Worm (Caenorhabditis elegans): ENCODE data around the gene C55A6.12.
"Not testable (repeated sequence)": the region's sequence is repeated elsewhere in the genome, so short reads cannot be mapped to it uniquely, and the experiment has no call there.

The C55A6.12 gene

DNA sequence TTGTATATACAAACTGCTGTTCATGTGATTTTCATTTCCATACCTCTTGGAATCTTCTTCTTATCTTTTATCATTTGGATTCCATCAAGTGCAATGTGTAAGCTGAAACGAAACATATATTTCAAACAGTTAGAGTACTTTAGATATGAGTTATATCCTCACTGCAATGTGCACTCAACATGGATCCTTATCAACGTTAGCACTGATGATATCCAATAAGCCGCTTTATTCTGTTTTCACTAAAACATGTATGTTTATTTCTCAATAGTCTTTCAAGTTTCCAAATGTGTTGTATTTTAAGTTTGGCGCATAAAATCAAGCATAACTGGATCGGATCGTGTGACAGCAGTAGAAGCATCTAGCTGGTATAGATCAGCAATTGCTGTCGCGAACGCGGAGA, 16.3 kb downstream of the C55A6.12 start, which contains the start of gene T11F9.10:
T11F9.10 (plus strand) TSS at position 301 of the 400 bp plus-strand sequence.
- TF ChIP-seq snpc-4 (tag; optimal IDR thresholded peaks at IDR 0.05): no peak
- no peak for TF ChIP-seq pha-4 (tag; optimal IDR thresholded peaks at IDR 0.05)
- no peak for TF ChIP-seq lsy-2 (tag; optimal IDR thresholded peaks at IDR 0.05)
- TF ChIP-seq flh-1 (GFP tag; optimal IDR thresholded peaks at IDR 0.05): no peak
- no peak for TF ChIP-seq mab-5 (tag; optimal IDR thresholded peaks at IDR 0.05)
- no peak for TF ChIP-seq ham-2 (GFP tag; optimal IDR thresholded peaks at IDR 0.05)
- no peak for TF ChIP-seq mls-2 (tag; optimal IDR thresholded peaks at IDR 0.05)
- no peak for TF ChIP-seq unc-39 (tag; optimal IDR thresholded peaks at IDR 0.05)

DNA sequence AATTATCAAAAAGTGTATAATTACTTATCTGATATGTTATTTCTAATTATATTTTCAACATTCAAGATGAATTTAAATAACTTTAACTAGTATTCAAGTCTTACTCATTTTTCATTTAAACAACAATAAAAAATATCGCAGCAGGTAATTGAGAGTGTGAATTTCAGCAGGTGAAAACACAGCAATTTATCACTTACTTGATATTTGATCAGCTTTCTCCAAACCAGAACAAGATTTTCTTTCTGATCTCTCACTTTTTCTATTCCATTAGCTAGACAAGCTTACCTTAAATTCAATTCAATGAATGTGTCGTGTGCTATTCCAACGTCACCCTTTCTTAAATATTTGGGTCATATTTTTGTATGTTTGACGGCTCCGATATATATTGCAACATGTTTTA, 17.4 kb downstream of the C55A6.12 start, which contains the start of gene srh-1:
srh-1 (plus strand) TSS at position 301 of the 400 bp plus-strand sequence.
- TF ChIP-seq blmp-1 (tag; optimal IDR thresholded peaks at IDR 0.05): no peak
- no peak for TF ChIP-seq zip-8 (tag; optimal IDR thresholded peaks at IDR 0.05)
- TF ChIP-seq nhr-28 (tag; optimal IDR thresholded peaks at IDR 0.05): no peak
- TF ChIP-seq bed-3 (GFP tag; optimal IDR thresholded peaks at IDR 0.05): no peak
- TF ChIP-seq ces-1 (GFP tag; optimal IDR thresholded peaks at IDR 0.05): no peak
- no peak for TF ChIP-seq lin-32 (GFP tag; optimal IDR thresholded peaks at IDR 0.05)
- no peak for TF ChIP-seq ceh-43 (GFP tag; optimal IDR thresholded peaks at IDR 0.05)
- TF ChIP-seq sem-2 (GFP tag; optimal IDR thresholded peaks at IDR 0.05): no peak
- no peak for TF ChIP-seq drap-1 (GFP tag; optimal IDR thresholded peaks at IDR 0.05)
- TF ChIP-seq ham-2 (GFP tag; optimal IDR thresholded peaks at IDR 0.05): no peak
- no peak for TF ChIP-seq lin-13 (tag; optimal IDR thresholded peaks at IDR 0.05)
- no peak for TF ChIP-seq sptf-1 (tag; optimal IDR thresholded peaks at IDR 0.05)
- no peak for TF ChIP-seq snpc-4 (tag; optimal IDR thresholded peaks at IDR 0.05)
- TF ChIP-seq mep-1 (tag; optimal IDR thresholded peaks at IDR 0.05): no peak
- TF ChIP-seq nhr-76 (tag; optimal IDR thresholded peaks at IDR 0.05): no peak
- no peak for TF ChIP-seq flh-1 (GFP tag; optimal IDR thresholded peaks at IDR 0.05)
- no peak for TF ChIP-seq nhr-12 (tag; optimal IDR thresholded peaks at IDR 0.05)
- no peak for TF ChIP-seq lsy-2 (tag; optimal IDR thresholded peaks at IDR 0.05)
- no peak for TF ChIP-seq hlh-1 (tag; optimal IDR thresholded peaks at IDR 0.05)
- no peak for TF ChIP-seq elt-3 (tag; optimal IDR thresholded peaks at IDR 0.05)

DNA sequence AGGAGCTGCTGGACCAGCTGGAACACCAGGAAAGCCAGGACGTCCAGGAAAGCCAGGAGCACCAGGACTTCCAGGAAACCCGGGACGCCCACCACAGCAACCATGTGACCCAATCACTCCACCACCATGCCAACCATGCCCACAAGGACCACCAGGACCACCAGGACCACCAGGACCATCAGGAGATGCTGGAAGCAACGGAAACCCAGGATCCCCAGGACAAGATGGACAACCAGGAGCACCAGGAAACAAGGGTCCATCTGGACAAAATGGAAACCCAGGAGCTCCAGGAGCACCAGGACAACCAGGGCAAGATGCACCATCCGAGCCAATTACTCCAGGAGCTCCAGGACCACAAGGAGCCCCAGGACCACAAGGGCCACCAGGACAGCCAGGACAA, 18.5 kb downstream of the C55A6.12 start:
- TF ChIP-seq ztf-11 (tag; optimal IDR thresholded peaks at IDR 0.05) (no peak), blmp-1 (tag; optimal IDR thresholded peaks at IDR 0.05) (no peak), tbx-8 (GFP tag; optimal IDR thresholded peaks at IDR 0.05) (no peak), ces-1 (GFP tag; optimal IDR thresholded peaks at IDR 0.05) (no peak), nhr-12 (tag; optimal IDR thresholded peaks at IDR 0.05) (no peak), ham-2 (GFP tag; optimal IDR thresholded peaks at IDR 0.05) (no peak), mab-5 (tag; optimal IDR thresholded peaks at IDR 0.05) (no peak), lsy-2 (tag; optimal IDR thresholded peaks at IDR 0.05) (no peak), elt-1 (tag; optimal IDR thresholded peaks at IDR 0.05; ENCODE audit: borderline replicate concordance, insufficient read depth) (no peak), cnd-1 (tag; optimal IDR thresholded peaks at IDR 0.05) (no peak), hlh-1 (tag; optimal IDR thresholded peaks at IDR 0.05) (no peak), mls-2 (tag; optimal IDR thresholded peaks at IDR 0.05) (no peak), snpc-4 (tag; optimal IDR thresholded peaks at IDR 0.05) (no peak), nhr-76 (tag; optimal IDR thresholded peaks at IDR 0.05) (no peak), ceh-43 (GFP tag; optimal IDR thresholded peaks at IDR 0.05) (no peak), drap-1 (GFP tag; optimal IDR thresholded peaks at IDR 0.05) (no peak), elt-3 (tag; optimal IDR thresholded peaks at IDR 0.05) (no peak)

DNA sequence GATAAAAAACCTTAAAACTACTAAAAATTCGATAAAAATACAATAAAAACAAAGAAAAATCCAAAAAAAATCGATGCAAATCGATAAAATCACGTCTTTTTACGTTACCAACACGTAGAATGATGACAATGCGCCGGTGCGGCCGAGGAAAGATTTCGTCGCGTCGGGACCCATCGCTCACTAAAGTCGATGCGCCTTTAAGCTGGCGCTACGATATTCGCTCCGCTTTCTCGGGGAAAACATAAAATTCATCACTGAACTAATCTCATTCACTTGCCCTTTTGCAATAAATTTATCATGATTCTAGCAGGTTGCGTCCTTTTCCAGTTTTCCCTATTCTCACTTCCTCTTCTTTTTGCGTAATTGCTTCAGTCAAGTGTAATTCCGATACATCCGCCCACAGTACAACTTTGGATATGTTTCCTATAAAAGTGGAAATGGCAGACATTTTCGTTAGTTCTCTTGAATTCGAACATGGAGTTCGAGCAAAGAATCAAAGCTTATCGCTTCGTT, 19.3 kb downstream of the C55A6.12 start, which contains the start of gene col-157:
col-157 (plus strand) TSS at position 463 of the 513 bp plus-strand sequence.
- TF ChIP-seq unc-62 (GFP tag; optimal IDR thresholded peaks at IDR 0.05); sem-2 (GFP tag; optimal IDR thresholded peaks at IDR 0.05); unc-120 (tag; optimal IDR thresholded peaks at IDR 0.05; ENCODE audit: poor library complexity, severe bottlenecking): not testable (repeated sequence)

DNA sequence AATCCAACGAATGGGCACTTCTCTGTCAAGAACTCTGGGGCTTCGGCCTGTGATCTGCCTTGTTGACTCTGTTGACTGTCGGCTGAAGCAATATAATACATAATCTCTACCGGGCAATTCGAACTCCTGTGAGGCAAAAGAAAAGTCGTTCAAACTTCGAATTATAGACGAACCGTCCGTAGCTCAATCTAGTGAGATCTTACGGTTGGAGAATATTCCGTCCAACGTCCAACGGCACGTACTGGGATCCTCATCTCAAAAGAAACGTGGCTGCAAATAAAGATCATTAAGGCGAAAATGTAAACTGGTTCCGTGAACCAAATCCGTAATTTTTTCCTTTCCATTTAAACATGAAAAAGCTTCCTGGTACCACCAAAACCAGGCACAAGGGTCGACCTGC, 22.2 kb downstream of the C55A6.12 start, which contains the start of gene T11F9.14:
T11F9.14 (minus strand) TSS at position 101 of the 400 bp plus-strand sequence.
- not testable (repeated sequence) for TF ChIP-seq ceh-43 (GFP tag; optimal IDR thresholded peaks at IDR 0.05); tbx-8 (GFP tag; optimal IDR thresholded peaks at IDR 0.05); pha-4 (tag; optimal IDR thresholded peaks at IDR 0.05)

Measured in whole organism, mixed stage, embryonic.